Worm (Caenorhabditis elegans): ENCODE data around the gene F49A5.10.

The F49A5.10 gene

ce11 chrV:16882260-16882918, 7.3 kb downstream of the F49A5.10 start, which contains the start of the genes F09C6.11 and F09C6.12:
F09C6.11 (minus strand) TSS chrV:16882310.
F09C6.12 (plus strand) TSS chrV:16882868.
- no peak for TF ChIP-seq lsy-27 (tag; optimal IDR thresholded peaks at IDR 0.05; ENCODE audit: borderline replicate concordance, insufficient read depth)
- no peak for TF ChIP-seq let-607 (tag; optimal IDR thresholded peaks at IDR 0.05)
- no peak for TF ChIP-seq attf-6 (GFP tag; IDR thresholded peaks at IDR 0.05)

- no peak for TF ChIP-seq hrde-1 (tag; optimal IDR thresholded peaks at IDR 0.05; ENCODE audit: borderline replicate concordance)
- TF ChIP-seq unc-130 (GFP tag; optimal IDR thresholded peaks at IDR 0.05), result no peak
- no peak for TF ChIP-seq nfya-1 (tag; optimal IDR thresholded peaks at IDR 0.05; ENCODE audit: borderline replicate concordance, insufficient read depth)
- no peak for TF ChIP-seq ets-4 (GFP tag; optimal IDR thresholded peaks at IDR 0.05)
- TF ChIP-seq snpc-1.3 (tag; optimal IDR thresholded peaks at IDR 0.05; ENCODE audit: insufficient read depth), result no peak
- TF ChIP-seq attf-3 (GFP tag; conservative IDR thresholded peaks at IDR 0.05), result no peak
- TF ChIP-seq ceh-100 (GFP tag; IDR thresholded peaks at IDR 0.05), result no peak
- TF ChIP-seq hmg-20 (GFP tag; IDR thresholded peaks at IDR 0.05), result no peak
- no peak for TF ChIP-seq hlh-26 (GFP tag; conservative IDR thresholded peaks at IDR 0.05)
- no peak for TF ChIP-seq lsy-27 (tag; optimal IDR thresholded peaks at IDR 0.05; ENCODE audit: borderline replicate concordance, insufficient read depth)
- no peak for TF ChIP-seq lin-35 (GFP tag; optimal IDR thresholded peaks at IDR 0.05)
- TF ChIP-seq Y95B8A.8 (GFP tag; IDR thresholded peaks at IDR 0.05), result no peak
- TF ChIP-seq egl-44 (GFP tag; IDR thresholded peaks at IDR 0.05), result no peak
- TF ChIP-seq let-607 (tag; optimal IDR thresholded peaks at IDR 0.05), result no peak
These were observed 9.7 kb downstream of the F49A5.10 start, which contains the start of gene F09C6.13 for ce11 chrV:16884744-16885143. F09C6.13 (plus strand) TSS chrV:16885044.

- TF ChIP-seq nhr-27 (tag; optimal IDR thresholded peaks at IDR 0.05) (no peak), bed-1 (GFP tag; IDR thresholded peaks at IDR 0.05) (no peak), zim-3 (tag; optimal IDR thresholded peaks at IDR 0.05) (no peak), egl-44 (GFP tag; IDR thresholded peaks at IDR 0.05) (no peak), F23B12.7 (tag; optimal IDR thresholded peaks at IDR 0.05; ENCODE audit: insufficient read depth) (no peak), Y79H2A.3 (GFP tag; conservative IDR thresholded peaks at IDR 0.05) (no peak)
These were observed 13.8 kb downstream of the F49A5.10 start, which contains the start of the genes ifas-2 and fbxa-44 for ce11 chrV:16888788-16889325. ifas-2 (minus strand) TSS chrV:16888888. fbxa-44 (plus strand) TSS chrV:16889275.

- TF ChIP-seq ztf-26 (tag; optimal IDR thresholded peaks at IDR 0.05) (no peak), B0261.1 (tag; optimal IDR thresholded peaks at IDR 0.05) (no peak), dpff-1 (tag; optimal IDR thresholded peaks at IDR 0.05) (no peak), pha-4 (tag; optimal IDR thresholded peaks at IDR 0.05) (no peak), nhr-179 (tag; optimal IDR thresholded peaks at IDR 0.05) (no peak), F37B4.10 (GFP tag; IDR thresholded peaks at IDR 0.05) (no peak)
These were observed 18.4 kb downstream of the F49A5.10 start, which contains the start of gene F09C6.15 for ce11 chrV:16893440-16893839. F09C6.15 (plus strand) TSS chrV:16893740.

- 0 out of 2 replicates have a peak, but pooled peaks have one; percentile 26 for TF ChIP-seq egl-18 (GFP tag; IDR thresholded peaks at IDR 0.05)
- TF ChIP-seq ztf-22 (GFP tag; optimal IDR thresholded peaks at IDR 0.05), result no peak
These were observed 24.3 kb downstream of the F49A5.10 start, which contains the start of gene fbxa-45 for ce11 chrV:16899355-16899754. fbxa-45 (minus strand) TSS chrV:16899455.

All from whole organism, young adult.